Fruit fly (Drosophila melanogaster) whole organism, pupa: ENCODE measurements around the gene CG4036.

Experiments
- CG13204 ChIP-seq: fragments of 200-800 bp; sonication (Bioruptor generic); optimal IDR thresholded peaks from 2 replicates; lab custom pipeline; 2018; ENCODE audit warnings: missing biosample characterization, mild to moderate bottlenecking, missing genetic modification characterization, moderate library complexity
- gl ChIP-seq: fragments of 200-800 bp; sonication (Bioruptor generic); optimal IDR thresholded peaks from 2 replicates; lab custom pipeline; 2018; ENCODE audit warnings: missing biosample characterization, mild to moderate bottlenecking, missing genetic modification characterization

Gene CG4036

DNA sequence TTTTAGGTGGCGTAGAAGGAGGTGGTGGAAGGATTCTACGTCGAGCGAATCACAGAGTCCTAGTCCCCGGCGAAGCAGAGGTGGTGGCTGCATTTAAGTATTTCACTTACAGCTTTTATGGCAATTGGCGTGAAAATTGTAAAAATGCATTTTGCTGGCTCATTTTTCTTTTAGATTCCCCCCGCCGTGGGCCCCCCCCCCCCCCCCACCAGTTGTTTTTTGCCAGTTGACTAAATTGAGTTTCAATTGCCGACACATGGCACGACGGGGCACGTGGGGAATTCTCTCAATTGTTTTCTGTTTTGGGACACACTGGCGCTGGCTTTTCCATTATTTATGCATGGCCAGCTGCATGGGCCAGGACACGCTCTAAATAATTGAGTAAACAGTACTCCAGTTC is 46.1 kb downstream of the CG4036 start:
- no peak for TF ChIP-seq CG13204 (GFP tag; lab: Kevin White, UChicago)
- no peak for TF ChIP-seq gl
